In the genomic region with DNA sequence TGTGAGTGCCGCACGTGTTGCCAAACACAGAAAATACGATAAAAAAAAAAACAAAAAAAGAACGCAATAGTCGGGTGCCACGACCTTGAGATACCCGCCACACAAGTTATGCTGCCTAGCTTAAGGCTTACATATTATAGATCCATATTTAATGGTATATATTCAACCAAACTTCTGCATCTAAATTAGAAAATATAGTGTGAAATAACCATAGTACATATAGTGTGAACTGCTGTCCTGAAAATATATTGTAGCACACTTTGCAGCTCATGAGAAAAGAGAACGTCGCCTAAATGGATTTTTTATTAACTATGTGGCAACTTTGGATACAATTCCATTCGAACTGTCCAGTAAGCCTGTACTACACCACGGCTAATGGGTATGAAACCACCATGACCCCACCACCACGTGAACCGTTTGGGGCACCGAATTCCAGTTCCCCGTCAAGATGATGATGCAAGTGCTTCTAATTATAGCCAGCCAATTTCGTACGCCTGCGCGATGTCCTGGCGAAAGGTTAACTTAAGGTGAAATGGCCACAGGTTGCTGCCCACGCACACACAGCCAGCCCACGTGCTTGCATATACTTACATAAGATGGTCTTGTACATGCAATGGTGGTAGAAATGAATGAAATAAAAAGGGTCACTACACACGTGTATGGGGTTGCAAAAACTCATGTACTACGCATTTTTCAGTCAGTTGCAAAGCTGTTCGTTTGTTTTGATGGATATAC, we compare ENCODE assay signal across 6 fruit fly cellular contexts.
A peak's percentile ranks its signal among the peaks of the same experiment; 100 is the strongest.
TF ChIP-seq lines count a peak whose summit lies in the region.

No protein-coding gene starts in this region.

- TF ChIP-seq CTCF in whole organism, embryonic (GFP tag; optimal IDR thresholded peaks at IDR 0.05; lab: Kevin White, UChicago) = peak; percentile 6

TF ChIP-seq in whole organism, 6 proteins besides CTCF, POLR2A, EP300 and RAD21:
- TF ChIP-seq pan (optimal IDR thresholded peaks at IDR 0.05; lab: Kevin White, UChicago) (peak; percentile 66), psq (optimal IDR thresholded peaks at IDR 0.05; lab: Kevin White, UChicago) (no peak)

TF ChIP-seq in whole organism, adult, 20 proteins besides CTCF, POLR2A, EP300 and RAD21:
- TF ChIP-seq Crg-1 (GFP tag; optimal IDR thresholded peaks at IDR 0.05; lab: Kevin White, UChicago) (no peak), CG7045 (GFP tag; optimal IDR thresholded peaks at IDR 0.05; lab: Kevin White, UChicago) (peak; percentile 61), Hr96 (GFP tag; optimal IDR thresholded peaks at IDR 0.05; lab: Kevin White, UChicago) (no peak), CG7101 (tag; optimal IDR thresholded peaks at IDR 0.05; lab: Kevin White, UChicago) (peak; percentile 39), CG11617 (GFP tag; optimal IDR thresholded peaks at IDR 0.05; lab: Kevin White, UChicago) (peak; percentile 47), ovo (GFP tag; optimal IDR thresholded peaks at IDR 0.05; lab: Kevin White, UChicago) (no peak), CG12768 (GFP tag; optimal IDR thresholded peaks at IDR 0.05; lab: Kevin White, UChicago) (peak; percentile 8), CG5204 (GFP tag; optimal IDR thresholded peaks at IDR 0.05; lab: Kevin White, UChicago) (no peak), Mnt (GFP tag; optimal IDR thresholded peaks at IDR 0.05; lab: Kevin White, UChicago) (peak; percentile 80), CG33017 (tag; optimal IDR thresholded peaks at IDR 0.05; lab: Kevin White, UChicago) (peak; percentile 31), CG14711 (tag; optimal IDR thresholded peaks at IDR 0.05; lab: Kevin White, UChicago) (peak; percentile 49), tj (GFP tag; optimal IDR thresholded peaks at IDR 0.05; lab: Kevin White, UChicago) (peak; percentile 27), toe (GFP tag; optimal IDR thresholded peaks at IDR 0.05; lab: Kevin White, UChicago) (peak; percentile 22), Clk (GFP tag; optimal IDR thresholded peaks at IDR 0.05; lab: Kevin White, UChicago) (no peak), kay (GFP tag; lab: Kevin White, UChicago; ENCODE audit: borderline replicate concordance) (no peak)
TF ChIP-seq in whole organism, adult: peak in this region for 9.

TF ChIP-seq in whole organism, embryonic, 481 proteins besides CTCF, POLR2A, EP300 and RAD21 (continues in another document):
- TF ChIP-seq Mes4 (GFP tag; optimal IDR thresholded peaks at IDR 0.05; lab: Kevin White, UChicago) = peak; percentile 34
- TF ChIP-seq Dfd (GFP tag; optimal IDR thresholded peaks at IDR 0.05; lab: Kevin White, UChicago) = no peak
- peak; percentile 54 for TF ChIP-seq Ets97D (GFP tag; optimal IDR thresholded peaks at IDR 0.05; lab: Kevin White, UChicago)
- TF ChIP-seq Lhr (GFP tag; optimal IDR thresholded peaks at IDR 0.05; lab: Kevin White, UChicago) = peak; percentile 32
- 0 out of 3 replicates have a peak, but pooled peaks have one; percentile 23 for TF ChIP-seq Aef1 (GFP tag; IDR thresholded peaks at IDR 0.05; lab: Robert Waterston, UW)
- TF ChIP-seq gem (tag; optimal IDR thresholded peaks at IDR 0.05; lab: Kevin White, UChicago) = peak; percentile 85
- TF ChIP-seq CG12942 (GFP tag; optimal IDR thresholded peaks at IDR 0.05; lab: Kevin White, UChicago) = peak; percentile 39
- peak; percentile 71 for TF ChIP-seq CG4424 (GFP tag; optimal IDR thresholded peaks at IDR 0.05; lab: Kevin White, UChicago)
- no peak for TF ChIP-seq MTF-1 (GFP tag; optimal IDR thresholded peaks at IDR 0.05; lab: Kevin White, UChicago; ENCODE audit: borderline replicate concordance)
- peak; percentile 51 for TF ChIP-seq Mad (GFP tag; optimal IDR thresholded peaks at IDR 0.05; lab: Kevin White, UChicago)
- TF ChIP-seq gsb-n (tag; optimal IDR thresholded peaks at IDR 0.05; lab: Kevin White, UChicago) = peak; percentile 30
- TF ChIP-seq CG42726 (GFP tag; IDR thresholded peaks at IDR 0.05; lab: Robert Waterston, UW; ENCODE audit: partially characterized antibody) = no peak
- TF ChIP-seq Hey (tag; optimal IDR thresholded peaks at IDR 0.05; lab: Kevin White, UChicago) = peak; percentile 36
- peak; percentile 74 for TF ChIP-seq CG31441 (GFP tag; IDR thresholded peaks at IDR 0.05; lab: Robert Waterston, UW)
- peak; percentile 31 for TF ChIP-seq CG31365 (tag; optimal IDR thresholded peaks at IDR 0.05; lab: Kevin White, UChicago)

TF ChIP-seq in whole organism, prepupa, 60 proteins besides CTCF, POLR2A, EP300 and RAD21 (continues in another document):
- TF ChIP-seq dac (GFP tag; optimal IDR thresholded peaks at IDR 0.05; lab: Kevin White, UChicago) (peak; percentile 61), CG1621 (tag; optimal IDR thresholded peaks at IDR 0.05; lab: Kevin White, UChicago) (peak; percentile 49), lz (GFP tag; optimal IDR thresholded peaks at IDR 0.05; lab: Kevin White, UChicago) (peak; percentile 74), CG8632 (GFP tag; optimal IDR thresholded peaks at IDR 0.05; lab: Kevin White, UChicago) (peak; percentile 63), cyc (GFP tag; optimal IDR thresholded peaks at IDR 0.05; lab: Kevin White, UChicago) (peak; percentile 77), Met (GFP tag; optimal IDR thresholded peaks at IDR 0.05; lab: Kevin White, UChicago) (peak; percentile 90), Smox (GFP tag; optimal IDR thresholded peaks at IDR 0.05; lab: Kevin White, UChicago) (peak; percentile 76), spab (GFP tag; optimal IDR thresholded peaks at IDR 0.05; lab: Kevin White, UChicago) (no peak), salr (GFP tag; optimal IDR thresholded peaks at IDR 0.05; lab: Kevin White, UChicago) (peak in 1 of 2 experiments; percentile 61), achi (GFP tag; optimal IDR thresholded peaks at IDR 0.05; lab: Kevin White, UChicago) (peak; percentile 76), svp (GFP tag; lab: Kevin White, UChicago) (peak; percentile 88), CG11762 (GFP tag; optimal IDR thresholded peaks at IDR 0.05; lab: Kevin White, UChicago; ENCODE audit: insufficient read depth) (peak; percentile 68), fd59A (GFP tag; optimal IDR thresholded peaks at IDR 0.05; lab: Kevin White, UChicago) (peak; percentile 60), CG16779 (tag; optimal IDR thresholded peaks at IDR 0.05; lab: Kevin White, UChicago) (peak; percentile 33), Sox14 (GFP tag; optimal IDR thresholded peaks at IDR 0.05; lab: Kevin White, UChicago) (peak; percentile 79), CG32006 (GFP tag; optimal IDR thresholded peaks at IDR 0.05; lab: Kevin White, UChicago) (peak; percentile 84), CG11294 (GFP tag; IDR thresholded peaks at IDR 0.05; lab: Robert Waterston, UW) (peak; percentile 27; the same call in 1 of the 2 replicates)

TF ChIP-seq in whole organism, pupa, 21 proteins besides CTCF, POLR2A, EP300 and RAD21 (continues in another document):
- no peak for TF ChIP-seq D1 (tag; optimal IDR thresholded peaks at IDR 0.05; lab: Kevin White, UChicago)
- TF ChIP-seq CG17806 (tag; optimal IDR thresholded peaks at IDR 0.05; lab: Kevin White, UChicago) = peak; percentile 61
- TF ChIP-seq CG9948 (tag; optimal IDR thresholded peaks at IDR 0.05; lab: Kevin White, UChicago) = peak; percentile 69
- TF ChIP-seq CG10348 (GFP tag; IDR thresholded peaks at IDR 0.05; lab: Robert Waterston, UW) = no peak
- TF ChIP-seq Snoo (tag; optimal IDR thresholded peaks at IDR 0.05; lab: Kevin White, UChicago) = peak; percentile 62
- peak; percentile 51; the same call in 1 of the 3 replicates for TF ChIP-seq CG4496 (GFP tag; IDR thresholded peaks at IDR 0.05; lab: Robert Waterston, UW)
- peak; percentile 81 for TF ChIP-seq CG12605 (GFP tag; IDR thresholded peaks at IDR 0.05; lab: Robert Waterston, UW)
- peak; percentile 72 for TF ChIP-seq CG8301 (tag; optimal IDR thresholded peaks at IDR 0.05; lab: Kevin White, UChicago)
- peak; percentile 60; the same call in 2 of the 3 replicates for TF ChIP-seq fd96Ca (GFP tag; IDR thresholded peaks at IDR 0.05; lab: Robert Waterston, UW)
- TF ChIP-seq Ets98B (GFP tag; IDR thresholded peaks at IDR 0.05; lab: Robert Waterston, UW) = peak; percentile 61; the same call in 1 of the 2 replicates
- TF ChIP-seq gl (tag; optimal IDR thresholded peaks at IDR 0.05; lab: Kevin White, UChicago) = peak; percentile 15
- peak; percentile 59 for TF ChIP-seq CG34367 (tag; optimal IDR thresholded peaks at IDR 0.05; lab: Kevin White, UChicago)
- no peak for TF ChIP-seq rn (GFP tag; IDR thresholded peaks at IDR 0.05; lab: Robert Waterston, UW)
- peak; percentile 72 for TF ChIP-seq Pif1B (GFP tag; optimal IDR thresholded peaks at IDR 0.05; lab: Kevin White, UChicago)
- peak; percentile 66 for TF ChIP-seq CG15710 (tag; optimal IDR thresholded peaks at IDR 0.05; lab: Kevin White, UChicago)
- peak; percentile 46; the same call in 1 of the 2 replicates for TF ChIP-seq CG32121 (GFP tag; IDR thresholded peaks at IDR 0.05; lab: Robert Waterston, UW)
- peak; percentile 79 for TF ChIP-seq CG8159 (tag; optimal IDR thresholded peaks at IDR 0.05; lab: Kevin White, UChicago)
- TF ChIP-seq CG14655 (GFP tag; optimal IDR thresholded peaks at IDR 0.05; lab: Kevin White, UChicago) = no peak

TF ChIP-seq in whole organism, wandering third instar larva, 38 proteins besides CTCF, POLR2A, EP300 and RAD21 (continues in another document):
- no peak for TF ChIP-seq Abd-B (GFP tag; optimal IDR thresholded peaks at IDR 0.05; lab: Kevin White, UChicago)
- TF ChIP-seq Myc (optimal IDR thresholded peaks at IDR 0.05; lab: Kevin White, UChicago) = peak; percentile 59
- TF ChIP-seq pan (optimal IDR thresholded peaks at IDR 0.05; lab: Kevin White, UChicago) = no peak
- TF ChIP-seq rgr (GFP tag; optimal IDR thresholded peaks at IDR 0.05; lab: Kevin White, UChicago) = peak; percentile 60
- TF ChIP-seq lola (GFP tag; optimal IDR thresholded peaks at IDR 0.05; lab: Kevin White, UChicago) = no peak
- peak; percentile 67 for TF ChIP-seq ey (GFP tag; optimal IDR thresholded peaks at IDR 0.05; lab: Kevin White, UChicago)
- TF ChIP-seq dsf (GFP tag; optimal IDR thresholded peaks at IDR 0.05; lab: Kevin White, UChicago; ENCODE audit: borderline replicate concordance) = no peak
- TF ChIP-seq dl (GFP tag; optimal IDR thresholded peaks at IDR 0.05; lab: Kevin White, UChicago; ENCODE audit: insufficient read depth in 1 of 2, partially characterized antibody in 2 of 2) = no peak
- TF ChIP-seq tai (GFP tag; optimal IDR thresholded peaks at IDR 0.05; lab: Kevin White, UChicago) = no peak
- no peak for TF ChIP-seq CrebA (GFP tag; optimal IDR thresholded peaks at IDR 0.05; lab: Kevin White, UChicago; ENCODE audit: borderline replicate concordance)
- no peak for TF ChIP-seq sage (GFP tag; optimal IDR thresholded peaks at IDR 0.05; lab: Kevin White, UChicago)
- no peak for TF ChIP-seq Vsx2 (GFP tag; optimal IDR thresholded peaks at IDR 0.05; lab: Kevin White, UChicago; ENCODE audit: partially characterized antibody)
- TF ChIP-seq Dfd (GFP tag; optimal IDR thresholded peaks at IDR 0.05; lab: Kevin White, UChicago) = no peak
- TF ChIP-seq Jra (GFP tag; optimal IDR thresholded peaks at IDR 0.05; lab: Kevin White, UChicago) = peak; percentile 42
- peak; percentile 67 for TF ChIP-seq br (GFP tag; optimal IDR thresholded peaks at IDR 0.05; lab: Kevin White, UChicago)
- no peak for TF ChIP-seq Hr78 (GFP tag; optimal IDR thresholded peaks at IDR 0.05; lab: Kevin White, UChicago)
- no peak for TF ChIP-seq CG32264 (GFP tag; optimal IDR thresholded peaks at IDR 0.05; lab: Kevin White, UChicago)
- TF ChIP-seq Dif (GFP tag; optimal IDR thresholded peaks at IDR 0.05; lab: Kevin White, UChicago; ENCODE audit: partially characterized antibody) = no peak
- TF ChIP-seq Hr83 (GFP tag; optimal IDR thresholded peaks at IDR 0.05; lab: Kevin White, UChicago; ENCODE audit: poor library complexity, severe bottlenecking) = no peak
